Worm (Caenorhabditis elegans) whole organism, early embryonic: Measurements from ENCODE around the gene iglr-1.

ENCODE experiments used
- B0310.2 ChIP-seq: sonication (generic microtip); optimal IDR thresholded peaks from 2 replicates; lab custom pipeline; 2016; ENCODE audit warnings: mild to moderate bottlenecking, missing genetic modification characterization, missing compliant biosample characterization
- F13C5.2 ChIP-seq: sonication (generic microtip); optimal IDR thresholded peaks from 2 replicates; lab custom pipeline; 2017; ENCODE audit warnings: mild to moderate bottlenecking, missing genetic modification characterization, inconsistent platforms, missing compliant biosample characterization
- ama-1 ChIP-seq: fragments of 150-350 bp; optimal IDR thresholded peaks from 2 replicates; lab custom pipeline; 2014
- ets-7 ChIP-seq: sonication (generic microtip); optimal IDR thresholded peaks from 2 replicates; lab custom pipeline; 2016; ENCODE audit warnings: missing genotype, missing genetic modification characterization, missing compliant biosample characterization
- flt-1 ChIP-seq: fragments of 200-800 bp; sonication (Bioruptor generic); IDR thresholded peaks from 2 replicates; pipeline ENCODE4 v1.3.6; 2022; ENCODE audit warnings: missing genetic modification characterization, missing compliant biosample characterization
- hmbx-1 ChIP-seq: sonication (generic microtip); optimal IDR thresholded peaks from 2 replicates; lab custom pipeline; 2016; ENCODE audit warnings: mild to moderate bottlenecking, missing genetic modification characterization, missing compliant biosample characterization
- hmg-4 ChIP-seq: fragments of 200-800 bp; sonication (Bioruptor generic); optimal IDR thresholded peaks from 2 replicates; lab custom pipeline; 2018; ENCODE audit warnings: mild to moderate bottlenecking, missing genetic modification characterization, missing compliant biosample characterization
- hnd-1 ChIP-seq: sonication (generic microtip); optimal IDR thresholded peaks from 2 replicates; lab custom pipeline; 2016; ENCODE audit warnings: missing genetic modification characterization, missing compliant biosample characterization
- scrt-1 ChIP-seq: fragments of 200-800 bp; sonication (Bioruptor generic); IDR thresholded peaks from 2 replicates; pipeline ENCODE4 v1.3.6; 2022; ENCODE audit warnings: missing genetic modification characterization, missing compliant biosample characterization
- sea-1 ChIP-seq: fragments of 200-800 bp; sonication (Bioruptor generic); conservative IDR thresholded peaks from 2 replicates; pipeline ENCODE4 v1.3.6; 2022; ENCODE audit warnings: missing genetic modification characterization, missing compliant biosample characterization

DNA sequence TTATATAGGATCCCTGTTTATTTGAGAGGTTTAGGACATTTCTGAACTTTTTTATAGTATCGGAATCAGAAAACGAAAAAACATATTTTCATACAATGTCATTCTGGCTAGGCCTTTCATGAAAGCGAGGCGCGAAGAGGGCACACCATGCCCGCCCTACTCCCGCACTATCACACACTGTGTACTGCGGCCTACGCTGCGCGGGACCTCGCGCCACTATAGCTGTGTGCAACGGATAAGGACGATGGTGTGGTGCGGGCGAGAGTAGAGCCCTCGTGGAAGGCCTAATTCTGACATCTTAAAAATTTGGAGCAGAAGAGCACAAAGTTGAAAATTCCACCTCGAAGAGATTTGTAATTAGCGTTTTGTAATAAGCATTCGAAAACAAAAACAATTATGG is 19.8 kb upstream of the iglr-1 start:
- no peak for TF ChIP-seq F13C5.2 (tag; lab: Kevin White, UChicago)
- no peak for TF ChIP-seq ama-1
- TF ChIP-seq ets-7, result no peak
- TF ChIP-seq flt-1, result no peak
- TF ChIP-seq hmg-4 (GFP tag; lab: Kevin White, UChicago), result no peak
- no peak for TF ChIP-seq sea-1 (GFP tag; lab: Robert Waterston, UW)
- TF ChIP-seq hnd-1 (tag; lab: Kevin White, UChicago), result no peak
- no peak for TF ChIP-seq hmbx-1 (tag; lab: Kevin White, UChicago)
- no peak for TF ChIP-seq B0310.2 (tag; lab: Kevin White, UChicago)
- TF ChIP-seq scrt-1 (GFP tag; lab: Robert Waterston, UW), result no peak
